Comparison of ENCODE assay signal across 5 worm cellular contexts in genomic region chrIII:13064213-13065184, ce11.
A peak's percentile ranks its signal among the peaks of the same experiment; 100 is the strongest.
TF ChIP-seq lines count a peak whose summit lies in the region.

No protein-coding gene starts in this region.

TF ChIP-seq in whole organism, L1 larva, 84 proteins besides CTCF, POLR2A, EP300 and RAD21 (continues in another document):
- TF ChIP-seq elt-3 (tag; optimal IDR thresholded peaks at IDR 0.05; lab: Kevin White, UChicago) (peak in 2 of 6 experiments; percentile 11 to 13), ceh-90 (tag; optimal IDR thresholded peaks at IDR 0.05; lab: Kevin White, UChicago) (no peak), lin-35 (GFP tag; optimal IDR thresholded peaks at IDR 0.05; lab: Kevin White, UChicago) (peak; percentile 7 to 69), isw-1 (GFP tag; IDR thresholded peaks at IDR 0.05; lab: Robert Waterston, UW) (no peak), xbp-1 (tag; optimal IDR thresholded peaks at IDR 0.05; lab: Kevin White, UChicago) (no peak), zag-1 (tag; optimal IDR thresholded peaks at IDR 0.05; lab: Kevin White, UChicago) (no peak), ceh-82 (tag; optimal IDR thresholded peaks at IDR 0.05; lab: Kevin White, UChicago) (peak in 1 of 3 experiments; percentile 13), fkh-8 (tag; optimal IDR thresholded peaks at IDR 0.05; lab: Kevin White, UChicago) (peak; percentile 27), dpl-1 (GFP tag; optimal IDR thresholded peaks at IDR 0.05; lab: Kevin White, UChicago) (peak in 2 of 3 experiments; percentile 0 to 12), blmp-1 (tag; optimal IDR thresholded peaks at IDR 0.05; lab: Kevin White, UChicago) (peak; percentile 42), dsc-1 (tag; optimal IDR thresholded peaks at IDR 0.05; lab: Kevin White, UChicago) (peak; percentile 86), efl-3 (GFP tag; optimal IDR thresholded peaks at IDR 0.05; lab: Kevin White, UChicago) (no peak), swsn-7 (tag; optimal IDR thresholded peaks at IDR 0.05; lab: Kevin White, UChicago) (peak; percentile 19), lin-14 (GFP tag; optimal IDR thresholded peaks at IDR 0.05; lab: Kevin White, UChicago) (peak; percentile 82), nhr-20 (tag; optimal IDR thresholded peaks at IDR 0.05; lab: Kevin White, UChicago) (peak; percentile 68), zip-4 (GFP tag; optimal IDR thresholded peaks at IDR 0.05; lab: Kevin White, UChicago) (no peak), aly-2 (tag; optimal IDR thresholded peaks at IDR 0.05; lab: Kevin White, UChicago) (no peak), vab-15 (tag; optimal IDR thresholded peaks at IDR 0.05; lab: Kevin White, UChicago) (peak; percentile 54)

TF ChIP-seq in whole organism, L3 larva, 47 proteins besides CTCF, POLR2A, EP300 and RAD21:
- TF ChIP-seq nhr-237 (tag; optimal IDR thresholded peaks at IDR 0.05; lab: Kevin White, UChicago) (no peak), unc-62 (GFP tag; optimal IDR thresholded peaks at IDR 0.05; lab: Kevin White, UChicago) (no peak), fkh-2 (tag; optimal IDR thresholded peaks at IDR 0.05; lab: Kevin White, UChicago) (no peak), nfya-1 (tag; optimal IDR thresholded peaks at IDR 0.05; lab: Kevin White, UChicago; ENCODE audit: insufficient read depth) (peak; percentile 2)

TF ChIP-seq in whole organism, early embryonic, 17 proteins besides CTCF, POLR2A, EP300 and RAD21:
- TF ChIP-seq flt-1 (GFP tag; IDR thresholded peaks at IDR 0.05; lab: Robert Waterston, UW) = no peak
- TF ChIP-seq sea-1 (GFP tag; conservative IDR thresholded peaks at IDR 0.05; lab: Robert Waterston, UW) = 0 out of 2 replicates have a peak, but pooled peaks have one; percentile 47
- no peak for TF ChIP-seq ceh-36 (tag; optimal IDR thresholded peaks at IDR 0.05; lab: Kevin White, UChicago)
- TF ChIP-seq F13C5.2 (tag; optimal IDR thresholded peaks at IDR 0.05; lab: Kevin White, UChicago) = no peak

TF ChIP-seq in whole organism, midembryonic, 9 proteins besides CTCF, POLR2A, EP300 and RAD21:
- no peak for TF ChIP-seq ref-1 (GFP tag; conservative IDR thresholded peaks at IDR 0.05; lab: Robert Waterston, UW)
- TF ChIP-seq ztf-29 (GFP tag; IDR thresholded peaks at IDR 0.05; lab: Robert Waterston, UW) = no peak
- no peak for TF ChIP-seq med-1 (GFP tag; optimal IDR thresholded peaks at IDR 0.05; lab: Kevin White, UChicago; ENCODE audit: insufficient read depth)
- TF ChIP-seq ztf-23 (GFP tag; IDR thresholded peaks at IDR 0.05; lab: Robert Waterston, UW) = no peak
- TF ChIP-seq cog-1 (tag; optimal IDR thresholded peaks at IDR 0.05; lab: Kevin White, UChicago) = peak; percentile 4
- TF ChIP-seq T22C8.4 (GFP tag; IDR thresholded peaks at IDR 0.05; lab: Robert Waterston, UW) = no peak

TF ChIP-seq in whole organism, young adult, 124 proteins besides CTCF, POLR2A, EP300 and RAD21:
- TF ChIP-seq F55B11.4 (tag; optimal IDR thresholded peaks at IDR 0.05; lab: Kevin White, UChicago; ENCODE audit: borderline replicate concordance, insufficient read depth) (no peak), snpc-3.4 (tag; optimal IDR thresholded peaks at IDR 0.05; lab: Kevin White, UChicago) (no peak), cebp-1 (GFP tag; IDR thresholded peaks at IDR 0.05; lab: Robert Waterston, UW) (no peak), cebp-1 (tag; optimal IDR thresholded peaks at IDR 0.05; lab: Kevin White, UChicago) (peak; percentile 11), ceh-91 (GFP tag; IDR thresholded peaks at IDR 0.05; lab: Robert Waterston, UW) (no peak)

Comparison
In these comparisons a context has a peak if more than half of its experiments do, and no peak if none do; other contexts are left out.
1. Of the 8 proteins assayed by ChIP-seq in both whole organism, young adult and whole organism, L1 larva: peak only in whole organism, young adult: none; only in whole organism, L1 larva: dpl-1, lin-35 and nhr-90; in both: none; in neither: 5.